Fruit fly (Drosophila melanogaster) whole organism, wandering third instar larva: ENCODE measurements around the gene CG10333.

Experiments used
- Abd-B ChIP-seq: fragments of >200 bp; optimal IDR thresholded peaks from 2 replicates; lab custom pipeline; 2017; ENCODE audit warnings: missing biosample characterization, missing genetic modification characterization
- CG32264 ChIP-seq: fragments of 200-800 bp; sonication (Bioruptor generic); optimal IDR thresholded peaks from 2 replicates; lab custom pipeline; 2016; ENCODE audit warnings: missing biosample characterization, missing genetic modification characterization
- CG9705 ChIP-seq: fragments of 200-800 bp; sonication (Bioruptor generic); optimal IDR thresholded peaks from 2 replicates; lab custom pipeline; 2018; ENCODE audit warnings: missing biosample characterization, mild to moderate bottlenecking, missing genetic modification characterization
- CrebA ChIP-seq: fragments of 200-800 bp; sonication (Bioruptor generic); optimal IDR thresholded peaks from 2 replicates; lab custom pipeline; 2016; ENCODE audit warnings: missing biosample characterization, mild to moderate bottlenecking, missing genetic modification characterization, borderline replicate concordance
- Dfd ChIP-seq: fragments of >200 bp; optimal IDR thresholded peaks from 2 replicates; lab custom pipeline; 2017; ENCODE audit warnings: missing biosample characterization, missing genetic modification characterization
- Dif ChIP-seq: fragments of 200-275, 200-300 bp; sonication (Bioruptor generic); optimal IDR thresholded peaks from 2 replicates; lab custom pipeline; 2018; ENCODE audit warnings: missing biosample characterization, missing genetic modification characterization; ENCODE audit not compliant: partially characterized antibody
- GATAd ChIP-seq: sonication (Bioruptor generic); optimal IDR thresholded peaks from 2 replicates; lab custom pipeline; 2016; ENCODE audit warnings: missing biosample characterization, missing genetic modification characterization
- HLH106 ChIP-seq: fragments of 200-800 bp; optimal IDR thresholded peaks from 3 replicates; lab custom pipeline; 2019; ENCODE audit warnings: missing biosample characterization, mild to moderate bottlenecking, missing genetic modification characterization, moderate library complexity
- Hr78 ChIP-seq: fragments of >200 bp; optimal IDR thresholded peaks from 2 replicates; lab custom pipeline; 2017; ENCODE audit warnings: missing biosample characterization, missing genetic modification characterization
- Hr83 ChIP-seq: fragments of 200-300 bp; sonication (Bioruptor generic); optimal IDR thresholded peaks from 2 replicates; lab custom pipeline; 2016; ENCODE audit warnings: missing biosample characterization, mild to moderate bottlenecking, missing genetic modification characterization, moderate library complexity; ENCODE audit not compliant: poor library complexity, severe bottlenecking
- Jra ChIP-seq: sonication (Bioruptor generic); optimal IDR thresholded peaks from 2 replicates; lab custom pipeline; 2016; ENCODE audit warnings: missing biosample characterization, missing genetic modification characterization
- Myc ChIP-seq: fragments of >200 bp; optimal IDR thresholded peaks from 2 replicates; lab custom pipeline; 2017
- N ChIP-seq: fragments of >200 bp; optimal IDR thresholded peaks from 2 replicates; lab custom pipeline; 2018; ENCODE audit warnings: missing biosample characterization, missing external identifiers, missing genetic modification characterization
- OdsH ChIP-seq: fragments of 200-800 bp; sonication (Bioruptor generic); optimal IDR thresholded peaks from 2 replicates; lab custom pipeline; 2016; ENCODE audit warnings: missing biosample characterization, mild to moderate bottlenecking, missing genetic modification characterization
- Rel ChIP-seq, 2 experiments: fragments of 200-800 bp; sonication (Bioruptor generic) in 1 of 2; optimal IDR thresholded peaks; 2 replicates in 1 of 2; 3 replicates in 1 of 2; lab custom pipeline; 2016 to 2019; ENCODE audit warnings: mild to moderate bottlenecking in 2 of 2, missing biosample characterization in 2 of 2, missing genetic modification characterization in 2 of 2, moderate library complexity in 1 of 2
- Sp1 ChIP-seq: fragments of 200-800 bp; sonication (Bioruptor generic); optimal IDR thresholded peaks from 3 replicates; lab custom pipeline; 2019; ENCODE audit warnings: missing biosample characterization, mild to moderate bottlenecking, missing genetic modification characterization, moderate library complexity
- Vsx2 ChIP-seq: fragments of 200-300, 225-300 bp; sonication (Bioruptor generic); optimal IDR thresholded peaks from 2 replicates; lab custom pipeline; 2018; ENCODE audit warnings: missing biosample characterization, missing genetic modification characterization; ENCODE audit not compliant: partially characterized antibody
- br ChIP-seq: fragments of 200-800 bp; sonication (Bioruptor generic); optimal IDR thresholded peaks from 2 replicates; lab custom pipeline; 2016; ENCODE audit warnings: missing biosample characterization, missing genetic modification characterization
- brk ChIP-seq: fragments of 200-800 bp; sonication (Bioruptor generic); optimal IDR thresholded peaks from 2 replicates; lab custom pipeline; 2016; ENCODE audit warnings: missing biosample characterization, mild to moderate bottlenecking, missing genetic modification characterization
- dmrt93B ChIP-seq: fragments of 200-800 bp; sonication (Bioruptor generic); optimal IDR thresholded peaks from 2 replicates; lab custom pipeline; 2018; ENCODE audit warnings: missing biosample characterization, mild to moderate bottlenecking, missing genetic modification characterization
- dsf ChIP-seq: sonication (Bioruptor generic); optimal IDR thresholded peaks from 2 replicates; lab custom pipeline; 2016; ENCODE audit warnings: missing biosample characterization, missing genetic modification characterization, borderline replicate concordance
- ey ChIP-seq: fragments of 200-800 bp; sonication (Bioruptor generic); optimal IDR thresholded peaks from 2 replicates; lab custom pipeline; 2016; ENCODE audit warnings: missing biosample characterization, missing genetic modification characterization
- foxo ChIP-seq, 2 experiments: fragments of 200-800 bp; sonication (Bioruptor generic); optimal IDR thresholded peaks; 2 replicates in 1 of 2; 3 replicates in 1 of 2; lab custom pipeline; 2016 to 2017; ENCODE audit warnings: missing biosample characterization in 2 of 2, missing genetic modification characterization in 2 of 2
- h ChIP-seq: fragments of 200-800 bp; sonication (Bioruptor generic); optimal IDR thresholded peaks from 3 replicates; lab custom pipeline; 2016; ENCODE audit warnings: missing biosample characterization, mild to moderate bottlenecking, missing genetic modification characterization
- jim ChIP-seq: fragments of 175-275, 200-325 bp; sonication (Bioruptor generic); optimal IDR thresholded peaks from 2 replicates; lab custom pipeline; 2016; ENCODE audit warnings: missing biosample characterization, mild to moderate bottlenecking, missing genetic modification characterization
- lola ChIP-seq: fragments of >200 bp; optimal IDR thresholded peaks from 2 replicates; lab custom pipeline; 2017; ENCODE audit warnings: missing biosample characterization, missing genetic modification characterization
- pan ChIP-seq: fragments of >200 bp; optimal IDR thresholded peaks from 2 replicates; lab custom pipeline; 2017
- psq ChIP-seq: fragments of 200-800 bp; sonication (Bioruptor generic); optimal IDR thresholded peaks from 3 replicates; lab custom pipeline; 2017; ENCODE audit warnings: missing biosample characterization, mild to moderate bottlenecking, missing genetic modification characterization, moderate library complexity
- rgr ChIP-seq: fragments of 200-800 bp; sonication (Bioruptor generic); optimal IDR thresholded peaks from 3 replicates; lab custom pipeline; 2016; ENCODE audit warnings: missing biosample characterization, mild to moderate bottlenecking, missing genetic modification characterization
- sage ChIP-seq: fragments of 200-800 bp; sonication (Bioruptor generic); optimal IDR thresholded peaks from 2 replicates; lab custom pipeline; 2016; ENCODE audit warnings: missing biosample characterization, mild to moderate bottlenecking, missing genetic modification characterization
- sv ChIP-seq: fragments of 200-800 bp; sonication (Bioruptor generic); optimal IDR thresholded peaks from 3 replicates; lab custom pipeline; 2016; ENCODE audit warnings: missing biosample characterization, missing genetic modification characterization
- woc ChIP-seq: sonication (Bioruptor generic); optimal IDR thresholded peaks from 2 replicates; lab custom pipeline; 2016; ENCODE audit warnings: missing biosample characterization, mild to moderate bottlenecking, missing genetic modification characterization

The CG10333 gene

dm6 chr2L:18605549-18605948 lies 1.1 kb upstream of the CG10333 start, which contains the start of gene CG31789:
TSS of gene CG31789 (plus strand) at chr2L:18605928.
- TF ChIP-seq ey (GFP tag; lab: Kevin White, UChicago) (no peak), Hr83 (GFP tag; lab: Kevin White, UChicago) (no peak)
- TF ChIP-seq, all 38 proteins: peak for 0

- TF ChIP-seq sv (GFP tag; lab: Kevin White, UChicago) = no peak
- TF ChIP-seq woc (GFP tag; lab: Kevin White, UChicago) = no peak
- no peak for TF ChIP-seq foxo (GFP tag; optimal IDR thresholded peaks at IDR 0.05; lab: Kevin White, UChicago)
- no peak for TF ChIP-seq br (GFP tag; lab: Kevin White, UChicago)
- no peak for TF ChIP-seq h (GFP tag; lab: Kevin White, UChicago)
- TF ChIP-seq pan (lab: Kevin White, UChicago) = no peak
- TF ChIP-seq lola (GFP tag; lab: Kevin White, UChicago) = no peak
- TF ChIP-seq psq (GFP tag; lab: Kevin White, UChicago) = no peak
- no peak for TF ChIP-seq Hr78
- no peak for TF ChIP-seq Rel (GFP tag; optimal IDR thresholded peaks at IDR 0.05; lab: Kevin White, UChicago)
- no peak for TF ChIP-seq Rel (tag; optimal IDR thresholded peaks at IDR 0.05; lab: Kevin White, UChicago)
- TF ChIP-seq rgr (GFP tag; lab: Kevin White, UChicago) = no peak
- no peak for TF ChIP-seq Hr83 (GFP tag; lab: Kevin White, UChicago)
- TF ChIP-seq CrebA (GFP tag; lab: Kevin White, UChicago) = no peak
- no peak for TF ChIP-seq brk (GFP tag; lab: Kevin White, UChicago)
- no peak for TF ChIP-seq Vsx2
- TF ChIP-seq sage (GFP tag; lab: Kevin White, UChicago) = no peak
- no peak for TF ChIP-seq N
- no peak for TF ChIP-seq GATAd (GFP tag; lab: Kevin White, UChicago)
- no peak for TF ChIP-seq HLH106 (tag; lab: Kevin White, UChicago)
- TF ChIP-seq dsf (GFP tag; lab: Kevin White, UChicago) = no peak
Measured at dm6 chr2L:18612106-18612505, 5.5 kb downstream of the CG10333 start, which contains the start of gene Atac2. TSS of gene Atac2 (minus strand) at chr2L:18612249.

dm6 chr2L:18616019-18616418 lies 9.4 kb downstream of the CG10333 start, which contains the start of gene IFT46:
TSS of gene IFT46 (minus strand) at chr2L:18616106.
- TF ChIP-seq Jra (no peak), Abd-B (GFP tag; lab: Kevin White, UChicago) (no peak), Myc (no peak), Rel (GFP tag; optimal IDR thresholded peaks at IDR 0.05; lab: Kevin White, UChicago) (no peak), Rel (tag; optimal IDR thresholded peaks at IDR 0.05; lab: Kevin White, UChicago) (no peak), Sp1 (GFP tag; lab: Kevin White, UChicago) (no peak), CG32264 (GFP tag; lab: Kevin White, UChicago) (no peak), rgr (GFP tag; lab: Kevin White, UChicago) (no peak), Hr78 (no peak), GATAd (GFP tag; lab: Kevin White, UChicago) (no peak), dsf (GFP tag; lab: Kevin White, UChicago) (no peak), Dfd (GFP tag; lab: Kevin White, UChicago) (no peak), brk (GFP tag; lab: Kevin White, UChicago) (no peak), sv (GFP tag; lab: Kevin White, UChicago) (no peak), jim (GFP tag; lab: Kevin White, UChicago) (no peak), pan (lab: Kevin White, UChicago) (no peak), dmrt93B (GFP tag; lab: Kevin White, UChicago) (no peak), HLH106 (tag; lab: Kevin White, UChicago) (no peak), N (no peak), CG9705 (GFP tag; lab: Kevin White, UChicago) (no peak)

dm6 chr2L:18617003-18617402 lies 10.4 kb downstream of the CG10333 start, which contains the start of gene MESR3:
TSS of gene MESR3 (plus strand) at chr2L:18617256.
- TF ChIP-seq Rel (GFP tag; optimal IDR thresholded peaks at IDR 0.05; lab: Kevin White, UChicago) (no peak), Rel (tag; optimal IDR thresholded peaks at IDR 0.05; lab: Kevin White, UChicago) (peak; percentile 24), OdsH (GFP tag; lab: Kevin White, UChicago) (peak; percentile 62), Dfd (GFP tag; lab: Kevin White, UChicago) (no peak), psq (GFP tag; lab: Kevin White, UChicago) (peak; percentile 54), sage (GFP tag; lab: Kevin White, UChicago) (peak; percentile 49), foxo (GFP tag; optimal IDR thresholded peaks at IDR 0.05; lab: Kevin White, UChicago) (peak in 1 of 2 experiments; percentile 72), HLH106 (tag; lab: Kevin White, UChicago) (peak; percentile 68), Sp1 (GFP tag; lab: Kevin White, UChicago) (peak; percentile 72), Dif (peak; percentile 63), Myc (no peak), rgr (GFP tag; lab: Kevin White, UChicago) (peak; percentile 46), Hr78 (no peak), CG9705 (GFP tag; lab: Kevin White, UChicago) (peak; percentile 13)
